1 fruit fly cellular context compared by ENCODE assay signal in the genomic region with DNA sequence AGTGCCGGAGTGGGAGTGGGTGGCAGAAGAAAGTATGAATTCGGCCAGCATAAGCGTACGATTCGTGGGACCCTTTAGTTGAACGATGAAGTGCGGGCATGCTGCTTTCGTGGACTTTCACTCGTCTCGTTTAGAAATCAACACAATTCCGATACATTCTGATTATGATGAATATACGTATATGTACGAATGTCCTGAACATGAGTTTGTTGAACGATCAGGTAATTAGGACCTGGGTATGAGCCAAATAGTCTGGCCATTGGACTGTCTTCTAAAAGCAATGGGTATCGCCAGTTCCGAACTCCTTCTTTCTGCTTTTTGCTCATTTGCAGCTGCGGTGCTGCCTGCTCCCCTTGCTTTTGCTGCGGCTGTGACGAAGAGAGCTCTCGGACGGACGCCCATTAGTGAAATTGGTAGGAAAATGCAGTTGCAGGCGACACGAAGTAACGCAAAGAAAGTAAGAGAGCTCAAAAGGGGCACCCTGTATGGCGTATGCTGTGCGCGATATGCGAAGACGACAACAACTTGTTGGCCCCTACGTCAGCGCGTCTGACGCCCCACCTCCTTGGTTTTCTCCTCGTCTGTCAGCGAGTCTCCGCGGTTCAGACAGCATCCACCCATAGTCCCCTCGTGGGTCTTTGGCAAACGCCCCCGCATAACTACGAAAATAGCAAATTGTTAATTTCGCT.
TF ChIP-seq lines count a peak whose summit lies in the region.

No protein-coding gene starts in this region.

TF ChIP-seq in whole organism, embryonic, 481 proteins besides CTCF, POLR2A, EP300 and RAD21 (continued from another document and continues in another):
- TF ChIP-seq croc (GFP tag; conservative IDR thresholded peaks at IDR 0.05; lab: Robert Waterston, UW) (no peak), zen (tag; optimal IDR thresholded peaks at IDR 0.05; lab: Kevin White, UChicago) (no peak), hb (GFP tag; IDR thresholded peaks at IDR 0.05; lab: Robert Waterston, UW; ENCODE audit: partially characterized antibody) (no peak), ash1 (GFP tag; optimal IDR thresholded peaks at IDR 0.05; lab: Kevin White, UChicago) (no peak), YL-1 (GFP tag; optimal IDR thresholded peaks at IDR 0.05; lab: Kevin White, UChicago) (no peak), danr (GFP tag; IDR thresholded peaks at IDR 0.05; lab: Robert Waterston, UW) (no peak), Side (GFP tag; optimal IDR thresholded peaks at IDR 0.05; lab: Kevin White, UChicago) (no peak), CG14050 (GFP tag; IDR thresholded peaks at IDR 0.05; lab: Robert Waterston, UW) (no peak), E2f1 (GFP tag; IDR thresholded peaks at IDR 0.05; lab: Robert Waterston, UW) (no peak), chinmo (GFP tag; IDR thresholded peaks at IDR 0.05; lab: Robert Waterston, UW; ENCODE audit: partially characterized antibody) (no peak), Six4 (GFP tag; optimal IDR thresholded peaks at IDR 0.05; lab: Kevin White, UChicago) (peak; percentile 16), scrt (GFP tag; optimal IDR thresholded peaks at IDR 0.05; lab: Kevin White, UChicago) (no peak), Meics (GFP tag; optimal IDR thresholded peaks at IDR 0.05; lab: Kevin White, UChicago) (no peak), CG4820 (GFP tag; optimal IDR thresholded peaks at IDR 0.05; lab: Kevin White, UChicago) (no peak), Sox102F (GFP tag; optimal IDR thresholded peaks at IDR 0.05; lab: Kevin White, UChicago) (peak; percentile 41), BtbVII (GFP tag; optimal IDR thresholded peaks at IDR 0.05; lab: Kevin White, UChicago) (no peak), CG31365 (tag; optimal IDR thresholded peaks at IDR 0.05; lab: Kevin White, UChicago) (no peak), CG6175 (GFP tag; IDR thresholded peaks at IDR 0.05; lab: Robert Waterston, UW) (no peak), CG12659 (GFP tag; optimal IDR thresholded peaks at IDR 0.05; lab: Kevin White, UChicago) (no peak), pb (GFP tag; optimal IDR thresholded peaks at IDR 0.05; lab: Kevin White, UChicago) (peak; percentile 44), CG8089 (GFP tag; optimal IDR thresholded peaks at IDR 0.05; lab: Kevin White, UChicago) (no peak), CG1529 (GFP tag; optimal IDR thresholded peaks at IDR 0.05; lab: Kevin White, UChicago) (peak; percentile 4), Oli (tag; optimal IDR thresholded peaks at IDR 0.05; lab: Kevin White, UChicago) (no peak), Myb (GFP tag; optimal IDR thresholded peaks at IDR 0.05; lab: Kevin White, UChicago) (no peak), odd (GFP tag; optimal IDR thresholded peaks at IDR 0.05; lab: Kevin White, UChicago) (no peak), toy (GFP tag; IDR thresholded peaks at IDR 0.05; lab: Robert Waterston, UW) (no peak), CG34224 (GFP tag; IDR thresholded peaks at IDR 0.05; lab: Robert Waterston, UW; ENCODE audit: partially characterized antibody) (no peak), CrebB (tag; optimal IDR thresholded peaks at IDR 0.05; lab: Kevin White, UChicago) (no peak), cg (GFP tag; optimal IDR thresholded peaks at IDR 0.05; lab: Kevin White, UChicago) (no peak), CG18262 (tag; optimal IDR thresholded peaks at IDR 0.05; lab: Kevin White, UChicago) (peak; percentile 28), CG12236 (GFP tag; optimal IDR thresholded peaks at IDR 0.05; lab: Kevin White, UChicago) (no peak), CG17829 (tag; optimal IDR thresholded peaks at IDR 0.05; lab: Kevin White, UChicago) (no peak), CG10147 (GFP tag; optimal IDR thresholded peaks at IDR 0.05; lab: Kevin White, UChicago) (no peak), mld (GFP tag; IDR thresholded peaks at IDR 0.05; lab: Robert Waterston, UW; ENCODE audit: partially characterized antibody) (no peak), CG3281 (GFP tag; optimal IDR thresholded peaks at IDR 0.05; lab: Kevin White, UChicago) (no peak), chm (GFP tag; IDR thresholded peaks at IDR 0.05; lab: Robert Waterston, UW) (0 out of 2 replicates have a peak, but pooled peaks have one; percentile 14), knrl (GFP tag; IDR thresholded peaks at IDR 0.05; lab: Robert Waterston, UW; ENCODE audit: partially characterized antibody) (no peak), CG42726 (GFP tag; IDR thresholded peaks at IDR 0.05; lab: Robert Waterston, UW; ENCODE audit: partially characterized antibody) (no peak), CG8290 (GFP tag; optimal IDR thresholded peaks at IDR 0.05; lab: Kevin White, UChicago) (no peak), CG8290 (tag; optimal IDR thresholded peaks at IDR 0.05; lab: Kevin White, UChicago) (no peak), CG7372 (GFP tag; IDR thresholded peaks at IDR 0.05; lab: Robert Waterston, UW) (no peak), jigr1 (GFP tag; IDR thresholded peaks at IDR 0.05; lab: Robert Waterston, UW) (no peak), CG17802 (tag; optimal IDR thresholded peaks at IDR 0.05; lab: Kevin White, UChicago) (no peak), HmgD (GFP tag; optimal IDR thresholded peaks at IDR 0.05; lab: Kevin White, UChicago) (no peak), fd64A (GFP tag; optimal IDR thresholded peaks at IDR 0.05; lab: Kevin White, UChicago) (no peak), Hmr (GFP tag; optimal IDR thresholded peaks at IDR 0.05; lab: Kevin White, UChicago) (no peak), Sox100B (GFP tag; optimal IDR thresholded peaks at IDR 0.05; lab: Kevin White, UChicago) (no peak), peb (GFP tag; IDR thresholded peaks at IDR 0.05; lab: Robert Waterston, UW) (no peak), H2.0 (GFP tag; IDR thresholded peaks at IDR 0.05; lab: Robert Waterston, UW) (no peak), Hand (GFP tag; optimal IDR thresholded peaks at IDR 0.05; lab: Kevin White, UChicago) (no peak), CG17912 (GFP tag; optimal IDR thresholded peaks at IDR 0.05; lab: Kevin White, UChicago) (no peak), Usf (GFP tag; optimal IDR thresholded peaks at IDR 0.05; lab: Kevin White, UChicago) (no peak), CG15011 (GFP tag; optimal IDR thresholded peaks at IDR 0.05; lab: Kevin White, UChicago) (no peak), Bteb2 (GFP tag; optimal IDR thresholded peaks at IDR 0.05; lab: Kevin White, UChicago) (no peak), Mad (GFP tag; optimal IDR thresholded peaks at IDR 0.05; lab: Kevin White, UChicago) (no peak), CG9876 (GFP tag; optimal IDR thresholded peaks at IDR 0.05; lab: Kevin White, UChicago) (no peak), az2 (GFP tag; optimal IDR thresholded peaks at IDR 0.05; lab: Kevin White, UChicago) (peak; percentile 25), ase (GFP tag; IDR thresholded peaks at IDR 0.05; lab: Robert Waterston, UW) (no peak), CG6813 (GFP tag; optimal IDR thresholded peaks at IDR 0.05; lab: Kevin White, UChicago) (no peak), gro (GFP tag; optimal IDR thresholded peaks at IDR 0.05; lab: Kevin White, UChicago) (no peak), p53 (GFP tag; optimal IDR thresholded peaks at IDR 0.05; lab: Kevin White, UChicago) (no peak), CG10366 (GFP tag; IDR thresholded peaks at IDR 0.05; lab: Robert Waterston, UW) (peak; percentile 60), jing (GFP tag; optimal IDR thresholded peaks at IDR 0.05; lab: Kevin White, UChicago) (no peak), dysf (GFP tag; IDR thresholded peaks at IDR 0.05; lab: Robert Waterston, UW) (0 out of 3 replicates have a peak, but pooled peaks have one; percentile 35), CG8924 (tag; optimal IDR thresholded peaks at IDR 0.05; lab: Kevin White, UChicago) (no peak), CG12071 (GFP tag; optimal IDR thresholded peaks at IDR 0.05; lab: Kevin White, UChicago) (no peak), Mes4 (GFP tag; optimal IDR thresholded peaks at IDR 0.05; lab: Kevin White, UChicago) (no peak), zen2 (GFP tag; IDR thresholded peaks at IDR 0.05; lab: Robert Waterston, UW; ENCODE audit: partially characterized antibody) (no peak), sr (GFP tag; IDR thresholded peaks at IDR 0.05; lab: Robert Waterston, UW) (no peak; the same call in 2 of the 3 replicates), Adf1 (GFP tag; IDR thresholded peaks at IDR 0.05; lab: Robert Waterston, UW) (no peak), Rx (GFP tag; IDR thresholded peaks at IDR 0.05; lab: Robert Waterston, UW) (no peak), tio (GFP tag; optimal IDR thresholded peaks at IDR 0.05; lab: Kevin White, UChicago) (no peak), Bgb (GFP tag; IDR thresholded peaks at IDR 0.05; lab: Robert Waterston, UW; ENCODE audit: partially characterized antibody) (no peak), btn (GFP tag; optimal IDR thresholded peaks at IDR 0.05; lab: Kevin White, UChicago) (no peak), CG12299 (tag; optimal IDR thresholded peaks at IDR 0.05; lab: Kevin White, UChicago) (no peak), CG2116 (GFP tag; optimal IDR thresholded peaks at IDR 0.05; lab: Kevin White, UChicago) (no peak), h (optimal IDR thresholded peaks at IDR 0.05; lab: Kevin White, UChicago) (no peak), CG10267 (tag; optimal IDR thresholded peaks at IDR 0.05; lab: Kevin White, UChicago) (no peak), Hsf (GFP tag; optimal IDR thresholded peaks at IDR 0.05; lab: Kevin White, UChicago) (peak; percentile 26), pho (GFP tag; optimal IDR thresholded peaks at IDR 0.05; lab: Kevin White, UChicago) (no peak), Ets97D (GFP tag; optimal IDR thresholded peaks at IDR 0.05; lab: Kevin White, UChicago) (no peak), CG32772 (GFP tag; IDR thresholded peaks at IDR 0.05; lab: Robert Waterston, UW) (no peak), Hey (tag; optimal IDR thresholded peaks at IDR 0.05; lab: Kevin White, UChicago) (no peak), CG10462 (GFP tag; optimal IDR thresholded peaks at IDR 0.05; lab: Kevin White, UChicago) (no peak), Neu2 (GFP tag; optimal IDR thresholded peaks at IDR 0.05; lab: Kevin White, UChicago; ENCODE audit: borderline replicate concordance) (no peak), BEAF-32 (GFP tag; optimal IDR thresholded peaks at IDR 0.05; lab: Kevin White, UChicago) (no peak), CG11093 (GFP tag; IDR thresholded peaks at IDR 0.05; lab: Robert Waterston, UW) (no peak), jumu (GFP tag; optimal IDR thresholded peaks at IDR 0.05; lab: Kevin White, UChicago) (peak; percentile 32), CG14860 (GFP tag; IDR thresholded peaks at IDR 0.05; lab: Robert Waterston, UW; ENCODE audit: partially characterized antibody) (no peak), CG10959 (GFP tag; IDR thresholded peaks at IDR 0.05; lab: Robert Waterston, UW) (no peak), CG7928 (GFP tag; optimal IDR thresholded peaks at IDR 0.05; lab: Kevin White, UChicago) (no peak), CG13296 (GFP tag; optimal IDR thresholded peaks at IDR 0.05; lab: Kevin White, UChicago) (no peak), Kr (GFP tag; optimal IDR thresholded peaks at IDR 0.05; lab: Kevin White, UChicago) (no peak), Dip3 (GFP tag; optimal IDR thresholded peaks at IDR 0.05; lab: Kevin White, UChicago) (no peak), MESR4 (GFP tag; optimal IDR thresholded peaks at IDR 0.05; lab: Kevin White, UChicago) (no peak), CG17361 (GFP tag; IDR thresholded peaks at IDR 0.05; lab: Robert Waterston, UW) (0 out of 3 replicates have a peak, but pooled peaks have one; percentile 21), CG9437 (GFP tag; optimal IDR thresholded peaks at IDR 0.05; lab: Kevin White, UChicago) (peak; percentile 36), pum (GFP tag; optimal IDR thresholded peaks at IDR 0.05; lab: Kevin White, UChicago) (peak; percentile 11), HLH4C (GFP tag; IDR thresholded peaks at IDR 0.05; lab: Robert Waterston, UW; ENCODE audit: partially characterized antibody) (no peak), D19A (tag; optimal IDR thresholded peaks at IDR 0.05; lab: Kevin White, UChicago) (peak; percentile 5), CG14014 (GFP tag; IDR thresholded peaks at IDR 0.05; lab: Robert Waterston, UW) (no peak), gem (tag; optimal IDR thresholded peaks at IDR 0.05; lab: Kevin White, UChicago) (peak; percentile 44), schlank (tag; optimal IDR thresholded peaks at IDR 0.05; lab: Kevin White, UChicago) (no peak), Atf-2 (GFP tag; optimal IDR thresholded peaks at IDR 0.05; lab: Kevin White, UChicago) (no peak), CG13894 (tag; optimal IDR thresholded peaks at IDR 0.05; lab: Kevin White, UChicago) (no peak), Awh (GFP tag; IDR thresholded peaks at IDR 0.05; lab: Robert Waterston, UW) (no peak), CG31388 (GFP tag; optimal IDR thresholded peaks at IDR 0.05; lab: Kevin White, UChicago) (no peak), bab2 (GFP tag; optimal IDR thresholded peaks at IDR 0.05; lab: Kevin White, UChicago) (no peak), CG3838 (GFP tag; optimal IDR thresholded peaks at IDR 0.05; lab: Kevin White, UChicago) (no peak), CG1832 (GFP tag; optimal IDR thresholded peaks at IDR 0.05; lab: Kevin White, UChicago) (no peak), da (GFP tag; optimal IDR thresholded peaks at IDR 0.05; lab: Kevin White, UChicago) (no peak), ftz-f1 (GFP tag; optimal IDR thresholded peaks at IDR 0.05; lab: Kevin White, UChicago) (no peak), CG31224 (GFP tag; IDR thresholded peaks at IDR 0.05; lab: Robert Waterston, UW) (0 out of 2 replicates have a peak, but pooled peaks have one; percentile 4), ttk (GFP tag; IDR thresholded peaks at IDR 0.05; lab: Robert Waterston, UW) (no peak), ro (GFP tag; IDR thresholded peaks at IDR 0.05; lab: Robert Waterston, UW) (no peak), Antp (GFP tag; optimal IDR thresholded peaks at IDR 0.05; lab: Kevin White, UChicago) (peak; percentile 48), CG11560 (tag; IDR thresholded peaks at IDR 0.05; lab: Robert Waterston, UW) (no peak), tll (GFP tag; optimal IDR thresholded peaks at IDR 0.05; lab: Kevin White, UChicago) (no peak), CG10654 (GFP tag; optimal IDR thresholded peaks at IDR 0.05; lab: Kevin White, UChicago) (no peak), gce (GFP tag; IDR thresholded peaks at IDR 0.05; lab: Robert Waterston, UW) (no peak), NC2β (GFP tag; optimal IDR thresholded peaks at IDR 0.05; lab: Kevin White, UChicago) (no peak), CG11456 (GFP tag; IDR thresholded peaks at IDR 0.05; lab: Robert Waterston, UW) (no peak), CG13775 (GFP tag; optimal IDR thresholded peaks at IDR 0.05; lab: Kevin White, UChicago) (no peak), corto (GFP tag; optimal IDR thresholded peaks at IDR 0.05; lab: Kevin White, UChicago) (no peak), CG6791 (GFP tag; IDR thresholded peaks at IDR 0.05; lab: Robert Waterston, UW; ENCODE audit: partially characterized antibody) (no peak), CG18476 (GFP tag; optimal IDR thresholded peaks at IDR 0.05; lab: Kevin White, UChicago) (no peak), Dad (GFP tag; optimal IDR thresholded peaks at IDR 0.05; lab: Kevin White, UChicago) (no peak), CG4707 (GFP tag; optimal IDR thresholded peaks at IDR 0.05; lab: Kevin White, UChicago) (no peak)
